Worm (Caenorhabditis elegans) whole organism, L3 larva: ENCODE results near the gene srv-4.

Experiments used
- elt-3 ChIP-seq, 3 experiments: fragments of 150-350 bp in 1 of 3; sonication (generic microtip) in 2 of 3; optimal IDR thresholded peaks; 2 replicates in 2 of 3; 4 replicates in 1 of 3; lab custom pipeline; 2014 to 2017; ENCODE audit warnings: missing biosample characterization in 3 of 3, missing genetic modification characterization in 3 of 3
- nfya-1 ChIP-seq: sonication (generic microtip); optimal IDR thresholded peaks from 2 replicates; lab custom pipeline; 2017; ENCODE audit warnings: missing genetic modification characterization, mild to moderate bottlenecking, missing compliant biosample characterization, antibody characterized with exemption, moderate library complexity; ENCODE audit not compliant: insufficient read depth

DNA sequence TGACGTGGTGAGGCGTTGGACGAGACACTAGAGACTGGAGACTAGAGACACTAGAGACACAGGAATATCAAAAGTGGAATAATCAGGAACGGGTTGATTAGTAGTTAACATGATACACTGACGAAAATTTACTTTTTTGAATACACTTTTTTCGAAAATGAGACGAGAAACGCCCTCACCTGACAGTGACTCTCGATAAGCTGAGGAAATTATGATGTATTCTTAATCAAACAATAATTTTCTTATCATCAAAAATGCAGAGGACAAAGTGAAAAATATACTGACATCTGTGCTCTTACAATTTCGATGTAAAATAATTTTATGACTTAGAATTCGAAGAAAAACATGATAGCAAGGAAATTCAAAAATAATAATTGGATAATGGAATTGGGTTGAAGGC is 28.8 kb downstream of the srv-4 start:
- no peak for TF ChIP-seq elt-3 (tag; optimal IDR thresholded peaks at IDR 0.05; lab: Kevin White, UChicago)
- no peak for TF ChIP-seq nfya-1 (tag; lab: Kevin White, UChicago)
